Worm (Caenorhabditis elegans): ENCODE data around the gene K05F1.13.

ce11 chrII:5810230-5810629, 21.3 kb downstream of the K05F1.13 start, which contains the start of the genes msp-64 and ZK1248.5:
- TF ChIP-seq lin-15B (tag; optimal IDR thresholded peaks at IDR 0.05) (no peak), elt-2 (tag; optimal IDR thresholded peaks at IDR 0.05) (no peak), zag-1 (tag; optimal IDR thresholded peaks at IDR 0.05) (no peak), nhr-77 (tag; optimal IDR thresholded peaks at IDR 0.05) (no peak), snpc-4 (tag; optimal IDR thresholded peaks at IDR 0.05) (no peak), skn-1 (tag; optimal IDR thresholded peaks at IDR 0.05) (no peak)

All from whole organism, L3 larva.